Worm (Caenorhabditis elegans) whole organism, L2 larva: Measurements from ENCODE around the gene F19G12.8.

ENCODE experiments used
- C34F6.9 ChIP-seq: fragments of 150-350 bp; optimal IDR thresholded peaks from 2 replicates; lab custom pipeline; 2014; ENCODE audit warnings: missing biosample characterization, missing genetic modification characterization
- F13H6.1 ChIP-seq: sonication (generic microtip); optimal IDR thresholded peaks from 2 replicates; lab custom pipeline; 2016; ENCODE audit warnings: missing genetic modification characterization, missing compliant biosample characterization
- R02D3.7 ChIP-seq: fragments of 150-350 bp; optimal IDR thresholded peaks from 2 replicates; lab custom pipeline; 2014; ENCODE audit warnings: missing biosample characterization, missing genetic modification characterization
- Y55F3AM.14 ChIP-seq: fragments of 200-800 bp; sonication (Bioruptor generic); optimal IDR thresholded peaks from 2 replicates; lab custom pipeline; 2018; ENCODE audit warnings: mild to moderate bottlenecking, missing genetic modification characterization, missing compliant biosample characterization
- ZK546.5 ChIP-seq: sonication (generic microtip); optimal IDR thresholded peaks from 2 replicates; lab custom pipeline; 2017; ENCODE audit warnings: missing biosample characterization, missing genetic modification characterization
- alr-1 ChIP-seq: fragments of 150-350 bp; optimal IDR thresholded peaks from 2 replicates; lab custom pipeline; 2014; ENCODE audit warnings: missing biosample characterization, missing genetic modification characterization
- aly-2 ChIP-seq: fragments of 150-350 bp; optimal IDR thresholded peaks from 2 replicates; lab custom pipeline; 2014; ENCODE audit warnings: missing biosample characterization, missing genetic modification characterization
- ama-1 ChIP-seq: fragments of 150-350 bp; optimal IDR thresholded peaks from 2 replicates; lab custom pipeline; 2018; ENCODE audit warnings: inconsistent platforms
- ceh-16 ChIP-seq: fragments of 150-350 bp; optimal IDR thresholded peaks from 2 replicates; lab custom pipeline; 2014; ENCODE audit warnings: missing biosample characterization, missing genetic modification characterization
- ceh-82 ChIP-seq: fragments of 150-350 bp; optimal IDR thresholded peaks from 2 replicates; lab custom pipeline; 2014; ENCODE audit warnings: missing biosample characterization, missing genetic modification characterization
- egl-27 ChIP-seq: sonication (generic microtip); optimal IDR thresholded peaks from 3 replicates; lab custom pipeline; 2017; ENCODE audit warnings: missing biosample characterization, missing genetic modification reagents, missing genetic modification characterization
- fos-1 ChIP-seq: fragments of 150-350 bp; optimal IDR thresholded peaks from 2 replicates; lab custom pipeline; 2014; ENCODE audit warnings: missing biosample characterization, missing genetic modification characterization
- lin-13 ChIP-seq: fragments of 150-350 bp; optimal IDR thresholded peaks from 2 replicates; lab custom pipeline; 2014; ENCODE audit warnings: missing biosample characterization, missing genetic modification reagents, missing genetic modification characterization
- mab-5 ChIP-seq: fragments of 150-350 bp; optimal IDR thresholded peaks from 2 replicates; lab custom pipeline; 2014; ENCODE audit warnings: missing biosample characterization, missing genetic modification characterization
- mdl-1 ChIP-seq, 2 experiments: fragments of 150-350 bp in 1 of 2; sonication (generic microtip) in 1 of 2; optimal IDR thresholded peaks; 2 replicates each; lab custom pipeline; 2017; ENCODE audit warnings: missing biosample characterization in 2 of 2, missing genetic modification characterization in 2 of 2
- nhr-10 ChIP-seq: sonication (generic microtip); optimal IDR thresholded peaks from 2 replicates; lab custom pipeline; 2017; ENCODE audit warnings: missing biosample characterization, missing genetic modification characterization
- nhr-11 ChIP-seq: fragments of 150-350 bp; optimal IDR thresholded peaks from 2 replicates; lab custom pipeline; 2014; ENCODE audit warnings: missing biosample characterization, missing genetic modification characterization
- nhr-12 ChIP-seq: fragments of 150-350 bp; optimal IDR thresholded peaks from 2 replicates; lab custom pipeline; 2014; ENCODE audit warnings: missing biosample characterization, missing genetic modification characterization
- nhr-129 ChIP-seq: fragments of 150-350 bp; optimal IDR thresholded peaks from 2 replicates; lab custom pipeline; 2014; ENCODE audit warnings: missing biosample characterization, missing genetic modification characterization
- nhr-21 ChIP-seq: fragments of 150-350 bp; optimal IDR thresholded peaks from 2 replicates; lab custom pipeline; 2014; ENCODE audit warnings: missing biosample characterization, missing genetic modification characterization
- nhr-6 ChIP-seq: fragments of 150-350 bp; optimal IDR thresholded peaks from 2 replicates; lab custom pipeline; 2014; ENCODE audit warnings: missing biosample characterization, missing genetic modification characterization
- nhr-77 ChIP-seq: fragments of 150-350 bp; optimal IDR thresholded peaks from 2 replicates; lab custom pipeline; 2014; ENCODE audit warnings: missing biosample characterization, missing genetic modification characterization
- peb-1 ChIP-seq: fragments of 150-350 bp; optimal IDR thresholded peaks from 2 replicates; lab custom pipeline; 2014; ENCODE audit warnings: missing biosample characterization, missing genetic modification characterization
- skn-1 ChIP-seq: sonication (generic microtip); optimal IDR thresholded peaks from 2 replicates; lab custom pipeline; 2017; ENCODE audit warnings: missing biosample characterization, missing genetic modification characterization
- sma-3 ChIP-seq: sonication (generic microtip); optimal IDR thresholded peaks from 2 replicates; lab custom pipeline; 2016; ENCODE audit warnings: missing genetic modification reagents, missing genetic modification characterization, missing compliant biosample characterization
- sma-9 ChIP-seq, 2 experiments: fragments of 150-350 bp in 1 of 2; sonication (generic microtip) in 1 of 2; optimal IDR thresholded peaks; 2 replicates each; lab custom pipeline; 2014 to 2016; ENCODE audit warnings: missing genetic modification characterization in 2 of 2, mild to moderate bottlenecking in 1 of 2, missing biosample characterization in 1 of 2, missing compliant biosample characterization in 1 of 2, missing genetic modification reagents in 1 of 2, moderate library complexity in 1 of 2
- snpc-4 ChIP-seq: fragments of 150-350 bp; optimal IDR thresholded peaks from 2 replicates; lab custom pipeline; 2014; ENCODE audit warnings: missing biosample characterization, missing genetic modification characterization
- unc-55 ChIP-seq: fragments of 150-350 bp; sonication (generic microtip); optimal IDR thresholded peaks from 3 replicates; lab custom pipeline; 2014; ENCODE audit warnings: missing biosample characterization, missing genetic modification reagents, missing genetic modification characterization
- unc-62 ChIP-seq: fragments of 150-350 bp; optimal IDR thresholded peaks from 2 replicates; lab custom pipeline; 2014; ENCODE audit warnings: missing biosample characterization, missing genetic modification reagents, missing genetic modification characterization
- zag-1 ChIP-seq: fragments of 150-350 bp; optimal IDR thresholded peaks from 2 replicates; lab custom pipeline; 2014; ENCODE audit warnings: missing biosample characterization, missing genetic modification characterization
- ztf-1 ChIP-seq: fragments of 200-800 bp; sonication (Bioruptor generic); conservative IDR thresholded peaks from 2 replicates; pipeline ENCODE4 v1.3.6; 2022; ENCODE audit warnings: missing genetic modification characterization, missing compliant biosample characterization
- ztf-11 ChIP-seq: sonication (generic microtip); optimal IDR thresholded peaks from 2 replicates; lab custom pipeline; 2017; ENCODE audit warnings: missing biosample characterization, missing genetic modification characterization

Gene F19G12.8

DNA sequence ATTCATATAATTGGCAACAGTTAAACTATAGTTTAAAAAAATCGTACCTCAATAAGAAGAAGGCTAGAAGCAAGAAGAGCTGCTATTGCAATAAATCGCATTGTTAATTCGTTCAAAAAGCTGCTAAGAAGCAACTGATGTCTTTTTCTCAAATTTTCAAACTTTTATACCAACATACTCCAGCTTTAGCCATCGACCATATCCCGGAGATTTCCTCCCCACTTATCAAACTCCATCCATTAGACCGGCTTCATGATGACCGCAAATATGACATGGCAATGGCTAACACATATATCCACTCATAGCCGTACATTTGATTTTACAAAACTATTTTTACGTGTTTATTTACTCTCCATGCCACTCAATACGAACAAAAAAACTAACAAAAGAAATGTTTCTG lies 6.6 kb upstream of the F19G12.8 start, which contains the start of gene abu-2:
abu-2 (minus strand) TSS at position 101 of the 400 bp plus-strand sequence.
- TF ChIP-seq nhr-6 (tag; lab: Kevin White, UChicago): no peak
- TF ChIP-seq nhr-10 (tag; lab: Kevin White, UChicago): no peak
- TF ChIP-seq unc-62 (GFP tag; lab: Kevin White, UChicago): no peak
- TF ChIP-seq nhr-12 (tag; lab: Kevin White, UChicago): no peak
- no peak for TF ChIP-seq nhr-77 (tag; lab: Kevin White, UChicago)
- no peak for TF ChIP-seq nhr-21 (tag; lab: Kevin White, UChicago)
- TF ChIP-seq mdl-1 (tag; optimal IDR thresholded peaks at IDR 0.05; lab: Kevin White, UChicago): no peak
- no peak for TF ChIP-seq ZK546.5
- TF ChIP-seq unc-55: no peak
- TF ChIP-seq Y55F3AM.14: no peak
- no peak for TF ChIP-seq ama-1 (lab: Kevin White, UChicago)
- no peak for TF ChIP-seq sma-9 (GFP tag; optimal IDR thresholded peaks at IDR 0.05; lab: Kevin White, UChicago)
- no peak for TF ChIP-seq sma-9 (tag; optimal IDR thresholded peaks at IDR 0.05; lab: Kevin White, UChicago)
- no peak for TF ChIP-seq alr-1 (tag; lab: Kevin White, UChicago)
- no peak for TF ChIP-seq F13H6.1
- no peak for TF ChIP-seq sma-3
- TF ChIP-seq R02D3.7 (tag; lab: Kevin White, UChicago): no peak
- no peak for TF ChIP-seq zag-1 (tag; lab: Kevin White, UChicago)
- TF ChIP-seq mab-5 (tag; lab: Kevin White, UChicago): no peak

DNA sequence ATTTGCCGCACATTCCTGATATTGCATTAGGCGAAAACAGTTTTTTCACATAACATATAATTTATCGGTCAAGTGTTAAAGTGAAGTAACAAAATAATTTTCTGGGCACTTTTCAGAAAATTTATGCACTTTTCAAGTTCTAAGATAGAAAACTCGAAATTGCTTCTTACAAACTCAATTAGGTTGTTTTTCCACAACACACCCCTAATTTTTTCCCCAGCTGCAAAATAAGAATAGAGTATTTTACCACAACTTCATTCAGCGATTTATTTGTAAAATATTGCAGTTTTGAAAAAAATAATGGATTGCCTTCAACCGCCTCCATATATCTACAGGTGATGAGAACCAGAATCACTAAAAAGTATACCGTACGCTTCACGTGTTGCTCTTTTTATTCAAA lies 4.3 kb upstream of the F19G12.8 start, which contains the start of gene srh-19:
srh-19 (plus strand) TSS at position 301 of the 400 bp plus-strand sequence.
- TF ChIP-seq ceh-82 (no peak), peb-1 (no peak), nhr-12 (tag; lab: Kevin White, UChicago) (no peak), F13H6.1 (no peak), ama-1 (lab: Kevin White, UChicago) (no peak), nhr-11 (tag; lab: Kevin White, UChicago) (no peak), mab-5 (tag; lab: Kevin White, UChicago) (no peak), lin-13 (GFP tag; lab: Kevin White, UChicago) (no peak), aly-2 (no peak), nhr-10 (tag; lab: Kevin White, UChicago) (no peak), ztf-11 (no peak), egl-27 (no peak), skn-1 (tag; lab: Kevin White, UChicago) (no peak), nhr-77 (tag; lab: Kevin White, UChicago) (no peak), alr-1 (tag; lab: Kevin White, UChicago) (no peak), zag-1 (tag; lab: Kevin White, UChicago) (no peak), C34F6.9 (tag; lab: Kevin White, UChicago) (no peak), R02D3.7 (tag; lab: Kevin White, UChicago) (no peak), fos-1 (tag; lab: Kevin White, UChicago) (no peak), ztf-1 (GFP tag; lab: Robert Waterston, UW) (no peak)

DNA sequence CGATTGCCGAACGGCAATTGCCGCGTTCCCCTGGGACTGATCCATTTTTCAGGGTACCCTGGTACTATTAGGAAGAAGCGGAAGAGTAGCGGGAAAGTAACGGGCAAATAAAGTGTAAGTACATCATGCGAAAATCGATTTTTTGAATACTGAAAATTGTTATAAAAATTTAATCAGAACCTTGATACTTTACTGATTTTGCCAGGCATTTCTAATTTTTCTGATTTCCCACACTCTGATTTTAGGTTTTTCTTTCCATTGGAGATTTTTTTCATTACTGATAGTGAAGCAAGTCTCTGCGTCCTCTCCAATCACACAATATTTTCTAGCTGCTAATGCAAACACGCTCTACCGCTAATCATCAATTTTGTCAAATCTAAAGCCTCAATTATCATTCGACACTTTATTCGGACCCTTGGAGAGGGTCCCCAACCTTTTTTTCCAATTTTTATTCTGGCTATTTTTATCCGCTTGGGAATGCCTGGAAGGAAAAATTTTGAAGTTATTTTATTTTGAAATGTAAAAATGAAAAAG lies 2.1 kb downstream of the F19G12.8 start, which contains the start of gene F19G12.9:
F19G12.9 (plus strand) TSS at position 51 of the 534 bp plus-strand sequence.
- TF ChIP-seq skn-1 (tag; lab: Kevin White, UChicago): peak; percentile 89
- no peak for TF ChIP-seq snpc-4 (tag; lab: Kevin White, UChicago)
- TF ChIP-seq, all 48 proteins: peak for 1

DNA sequence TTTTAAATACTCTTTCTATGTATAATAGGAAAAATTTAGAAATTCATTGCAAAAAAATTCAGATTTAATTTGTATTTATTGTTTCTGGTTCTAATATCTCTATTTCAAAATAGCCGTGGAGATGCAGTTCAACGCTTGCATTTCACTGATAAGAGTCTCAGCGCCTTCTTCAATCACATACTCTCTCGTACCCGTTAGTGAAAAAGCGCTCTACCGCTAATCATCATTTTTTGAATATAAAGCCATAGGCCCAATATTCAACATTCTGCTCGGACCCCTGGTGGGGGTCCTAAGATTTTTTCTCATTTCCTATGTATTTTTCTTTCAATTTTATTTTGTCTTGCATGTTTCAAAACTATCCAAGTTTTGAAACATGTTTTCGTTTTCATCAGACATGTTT lies 3.4 kb downstream of the F19G12.8 start:
- no peak for TF ChIP-seq ceh-16 (tag; lab: Kevin White, UChicago)
- peak; percentile 99 for TF ChIP-seq skn-1 (tag; lab: Kevin White, UChicago)
- TF ChIP-seq, all 48 proteins: peak for 1

DNA sequence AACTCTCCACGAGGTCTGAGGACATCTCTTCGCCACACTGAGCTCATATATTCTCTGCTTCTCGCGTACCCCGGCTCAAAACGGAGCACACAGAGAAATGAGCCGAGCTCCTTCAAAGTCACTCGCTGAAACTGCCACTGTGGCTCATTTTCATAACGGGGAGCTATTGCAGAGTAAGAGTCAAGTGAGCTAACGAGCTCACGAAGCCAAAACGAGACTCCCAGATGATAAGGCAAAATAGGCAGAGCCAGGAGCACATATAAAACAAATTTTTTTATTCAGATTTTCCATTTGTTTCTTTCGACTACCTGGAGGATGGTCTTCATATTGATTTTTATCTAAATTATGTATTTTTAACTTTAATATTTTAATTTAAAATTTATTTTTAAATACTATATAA lies 7.4 kb downstream of the F19G12.8 start, which contains the start of gene F19G12.3:
F19G12.3 (plus strand) TSS at position 301 of the 400 bp plus-strand sequence.
- TF ChIP-seq mdl-1 (tag; optimal IDR thresholded peaks at IDR 0.05; lab: Kevin White, UChicago): no peak
- TF ChIP-seq ama-1 (lab: Kevin White, UChicago): no peak
- TF ChIP-seq nhr-10 (tag; lab: Kevin White, UChicago): no peak
- TF ChIP-seq nhr-129 (tag; lab: Kevin White, UChicago): no peak
